Fruit fly (Drosophila melanogaster) Kc167 (cell line): ENCODE data around the gene CG6126.

Experiments
- Myc ChIP-seq: fragments of >200 bp; optimal IDR thresholded peaks from 2 replicates; lab custom pipeline; 2017; ENCODE audit warnings: missing external identifiers
- Sin3A ChIP-seq: fragments of >200 bp; optimal IDR thresholded peaks from 2 replicates; lab custom pipeline; 2018; ENCODE audit warnings: missing external identifiers
- h ChIP-seq: fragments of >200 bp; optimal IDR thresholded peaks from 3 replicates; lab custom pipeline; 2018; ENCODE audit warnings: missing external identifiers
- psq ChIP-seq: fragments of >200 bp; optimal IDR thresholded peaks from 2 replicates; lab custom pipeline; 2017; ENCODE audit warnings: missing external identifiers
- ttk ChIP-seq: sonication (Bioruptor generic); optimal IDR thresholded peaks from 2 replicates; lab custom pipeline; 2017; ENCODE audit warnings: missing external identifiers

DNA sequence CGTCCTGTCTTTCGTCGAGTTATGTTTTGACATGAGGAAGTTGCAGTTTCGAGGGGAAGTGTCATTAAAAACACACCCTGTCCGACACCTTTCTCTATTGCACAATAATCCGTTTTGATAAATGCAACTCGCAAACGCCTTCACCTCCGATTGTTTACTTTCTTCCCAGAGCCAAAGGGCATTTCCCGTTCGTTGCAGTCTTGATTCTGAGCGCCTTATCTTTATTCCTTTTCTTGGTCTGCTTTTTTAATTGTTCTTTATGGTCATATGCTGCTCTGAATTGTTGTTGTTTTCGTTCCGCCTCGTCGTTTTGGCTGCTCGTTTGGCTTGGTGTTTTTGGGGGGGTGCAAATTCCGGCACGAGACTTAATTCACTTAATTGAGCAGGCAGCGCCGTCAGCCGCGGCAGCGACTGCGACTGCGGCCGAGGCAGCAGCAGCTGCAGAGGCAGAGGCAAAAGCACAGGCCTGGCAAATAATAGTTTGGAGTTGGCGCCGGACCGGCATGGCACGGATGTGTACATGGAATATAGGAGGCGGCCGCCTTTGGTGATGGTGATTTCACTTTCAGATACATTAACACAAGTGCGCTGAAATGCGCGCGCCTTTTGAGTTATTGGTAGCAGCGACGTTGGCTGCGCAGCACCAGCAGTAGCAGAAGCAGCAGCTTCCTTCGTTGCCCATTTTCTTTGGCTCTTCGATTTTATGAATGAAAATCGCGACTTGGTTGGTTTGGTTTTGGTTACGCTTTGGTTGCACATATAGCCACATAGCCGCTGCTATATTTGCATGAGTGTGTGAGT, 42.6 kb upstream of the CG6126 start:
- TF ChIP-seq Myc (no peak), h (lab: Kevin White, UChicago) (no peak), ttk (lab: Kevin White, UChicago) (no peak), psq (lab: Kevin White, UChicago) (no peak), Sin3A (lab: Kevin White, UChicago) (no peak)
